Fruit fly (Drosophila melanogaster) whole organism, prepupa: ENCODE results near the gene Vha16-2.

Experiments
- CG16779 ChIP-seq: fragments of 200-800 bp; sonication (Bioruptor generic); optimal IDR thresholded peaks from 3 replicates; lab custom pipeline; 2017; ENCODE audit warnings: missing biosample characterization, mild to moderate bottlenecking, missing genetic modification characterization
- CG31627 ChIP-seq: fragments of 200-800 bp; sonication (Bioruptor generic); optimal IDR thresholded peaks from 3 replicates; lab custom pipeline; 2016; ENCODE audit warnings: missing biosample characterization, missing genetic modification characterization
- CG4318 ChIP-seq: fragments of 200-800 bp; sonication (Bioruptor generic); optimal IDR thresholded peaks from 3 replicates; lab custom pipeline; 2017; ENCODE audit warnings: missing biosample characterization, mild to moderate bottlenecking, missing genetic modification characterization
- CG6163 ChIP-seq: fragments of 200-800 bp; sonication (Bioruptor generic); IDR thresholded peaks from 3 replicates; pipeline ENCODE4 v1.3.6; 2022; ENCODE audit warnings: missing biosample characterization, missing genetic modification characterization
- CG6854 ChIP-seq: fragments of 200-800 bp; sonication (Bioruptor generic); optimal IDR thresholded peaks from 2 replicates; lab custom pipeline; 2017; ENCODE audit warnings: missing biosample characterization, mild to moderate bottlenecking, missing genetic modification characterization
- CG8632 ChIP-seq: fragments of 200-800 bp; sonication (Bioruptor generic); optimal IDR thresholded peaks from 3 replicates; lab custom pipeline; 2016; ENCODE audit warnings: missing biosample characterization, missing genetic modification characterization
- Lpt ChIP-seq: fragments of 200-800 bp; sonication (Bioruptor generic); optimal IDR thresholded peaks from 3 replicates; lab custom pipeline; 2016; ENCODE audit warnings: missing biosample characterization, missing genetic modification characterization
- Sox102F ChIP-seq: fragments of 200-800 bp; sonication (Bioruptor generic); optimal IDR thresholded peaks from 2 replicates; lab custom pipeline; 2016; ENCODE audit warnings: missing biosample characterization, mild to moderate bottlenecking, missing genetic modification characterization
- esn ChIP-seq: fragments of 200-800 bp; sonication (Bioruptor generic); optimal IDR thresholded peaks from 2 replicates; lab custom pipeline; 2016; ENCODE audit warnings: missing biosample characterization, mild to moderate bottlenecking, missing genetic modification characterization, moderate library complexity
- vri ChIP-seq: fragments of 200-800 bp; sonication (Bioruptor generic); optimal IDR thresholded peaks from 3 replicates; lab custom pipeline; 2016; ENCODE audit warnings: missing biosample characterization, mild to moderate bottlenecking, missing genetic modification characterization

- TF ChIP-seq CG6163 (no peak), CG6854 (no peak), Lpt (GFP tag; lab: Kevin White, UChicago) (no peak), vri (GFP tag; lab: Kevin White, UChicago) (no peak), Sox102F (no peak), CG8632 (GFP tag; lab: Kevin White, UChicago) (no peak), CG31627 (GFP tag; lab: Kevin White, UChicago) (no peak), esn (GFP tag; lab: Kevin White, UChicago) (no peak), CG4318 (GFP tag; lab: Kevin White, UChicago) (no peak), CG16779 (tag; lab: Kevin White, UChicago) (no peak)
Observed at dm6 chr3L:11511921-11512320, 37.2 kb downstream of the Vha16-2 start, which contains the start of gene Sgs3.
